Worm (Caenorhabditis elegans): ENCODE results near the gene try-1.

DNA sequence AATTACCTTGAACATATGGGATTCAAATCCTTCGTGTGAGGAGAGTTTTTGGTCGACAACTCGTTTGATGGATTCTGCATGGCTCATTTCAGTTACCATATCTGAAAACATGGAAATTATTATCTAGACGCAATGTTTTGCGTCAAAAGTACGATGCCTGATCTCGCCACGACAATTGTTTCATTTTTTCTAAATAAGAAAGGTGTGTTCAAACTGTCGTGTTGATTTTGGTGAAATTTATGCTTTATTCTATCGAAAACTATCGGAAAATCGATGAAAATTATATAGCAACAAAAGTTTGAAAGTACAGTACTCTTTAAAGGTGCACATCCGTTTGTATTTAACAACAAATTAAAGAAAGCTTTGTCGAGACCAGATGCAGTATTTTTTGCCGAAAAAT, 8.3 kb downstream of the try-1 start, which contains the start of gene cblc-1:
- TF ChIP-seq pros-1 (tag; optimal IDR thresholded peaks at IDR 0.05) (no peak), ceh-34 (tag; optimal IDR thresholded peaks at IDR 0.05) (no peak)
